Worm (Caenorhabditis elegans): Measurements from ENCODE around the gene H38K22.9.
A peak's percentile ranks its signal among the peaks of the same experiment; 100 is the strongest.

H38K22.9 gene

DNA sequence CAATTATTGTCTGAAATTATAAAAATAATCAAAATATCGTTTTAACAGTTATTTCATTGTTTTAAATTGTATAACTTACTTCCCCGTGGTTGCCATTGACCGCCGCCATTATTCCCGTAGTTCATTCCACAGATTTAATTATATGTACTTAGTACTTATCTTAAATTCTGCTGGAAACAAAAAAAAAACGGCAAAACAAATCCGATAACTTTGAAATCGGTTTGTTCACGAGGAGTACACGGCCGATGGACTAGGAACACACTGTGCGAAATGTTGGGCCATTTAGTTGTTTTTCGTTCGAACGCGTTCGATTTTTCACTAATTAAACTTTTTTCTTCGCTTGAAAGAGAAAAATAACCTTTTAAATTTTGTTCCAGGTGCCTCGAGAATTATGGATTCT lies 19.1 kb downstream of the H38K22.9 start, which contains the start of the genes B0285.3 and lcmt-1:
TSS of gene B0285.3 (minus strand) at position 267 of the 400 bp plus-strand sequence.
TSS of gene lcmt-1 (plus strand) at position 377 of the 400 bp plus-strand sequence.
- TF ChIP-seq pha-4 (tag; optimal IDR thresholded peaks at IDR 0.05), result peak; percentile 42
- peak; percentile 52 for TF ChIP-seq nfya-1 (tag; optimal IDR thresholded peaks at IDR 0.05; ENCODE audit: insufficient read depth)
- TF ChIP-seq lin-39 (tag; optimal IDR thresholded peaks at IDR 0.05), result no peak
- no peak for TF ChIP-seq sea-2 (GFP tag; optimal IDR thresholded peaks at IDR 0.05)
- peak; percentile 61 for TF ChIP-seq nhr-23 (tag; optimal IDR thresholded peaks at IDR 0.05)
- peak; percentile 11 for TF ChIP-seq elt-2 (tag; optimal IDR thresholded peaks at IDR 0.05)
- TF ChIP-seq nhr-43 (tag; optimal IDR thresholded peaks at IDR 0.05; ENCODE audit: poor library complexity, severe bottlenecking), result peak; percentile 40
- TF ChIP-seq ceh-9 (tag; optimal IDR thresholded peaks at IDR 0.05), result no peak
- peak; percentile 68 for TF ChIP-seq lin-15B (tag; optimal IDR thresholded peaks at IDR 0.05)
- peak; percentile 28 for TF ChIP-seq nhr-25 (tag; optimal IDR thresholded peaks at IDR 0.05)

DNA sequence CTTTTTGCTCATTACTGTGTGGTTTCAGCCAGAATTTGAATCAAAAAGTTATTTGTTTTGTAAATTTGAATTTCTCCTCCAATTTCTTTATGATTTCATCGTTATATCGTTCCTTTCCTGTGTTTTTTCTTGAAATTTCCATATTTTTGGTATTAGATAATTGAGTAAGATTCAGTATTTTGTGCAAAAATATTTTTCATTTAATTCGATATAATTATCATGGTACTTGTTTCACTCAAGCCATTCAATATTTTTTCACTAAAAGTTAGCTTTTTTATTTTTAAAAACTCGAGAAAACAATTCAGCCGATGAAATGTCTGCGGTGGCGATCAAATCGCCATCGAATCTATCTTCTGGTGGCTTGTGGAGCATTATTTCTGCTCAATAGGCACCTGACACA lies 21.1 kb downstream of the H38K22.9 start, which contains the start of gene hse-5:
TSS of gene hse-5 (plus strand) at position 301 of the 400 bp plus-strand sequence.
- TF ChIP-seq elt-2 (tag; optimal IDR thresholded peaks at IDR 0.05), result no peak
- TF ChIP-seq nhr-43 (tag; optimal IDR thresholded peaks at IDR 0.05; ENCODE audit: poor library complexity, severe bottlenecking), result no peak
- no peak for TF ChIP-seq nhr-28 (tag; optimal IDR thresholded peaks at IDR 0.05)
- TF ChIP-seq nhr-77 (tag; optimal IDR thresholded peaks at IDR 0.05), result no peak
- TF ChIP-seq eor-1 (tag; optimal IDR thresholded peaks at IDR 0.05), result no peak
- no peak for TF ChIP-seq ceh-28 (tag; optimal IDR thresholded peaks at IDR 0.05)
- no peak for TF ChIP-seq egl-5 (tag; optimal IDR thresholded peaks at IDR 0.05)
- TF ChIP-seq tbx-2 (tag; optimal IDR thresholded peaks at IDR 0.05), result no peak
- TF ChIP-seq nhr-11 (tag; optimal IDR thresholded peaks at IDR 0.05), result no peak
- no peak for TF ChIP-seq hmg-11 (tag; optimal IDR thresholded peaks at IDR 0.05)
- TF ChIP-seq sea-2 (GFP tag; optimal IDR thresholded peaks at IDR 0.05), result no peak
- TF ChIP-seq lin-15B (tag; optimal IDR thresholded peaks at IDR 0.05), result no peak
- TF ChIP-seq egl-27 (tag; optimal IDR thresholded peaks at IDR 0.05), result no peak
- no peak for TF ChIP-seq elt-3 (tag; optimal IDR thresholded peaks at IDR 0.05)
- no peak for TF ChIP-seq nfya-1 (tag; optimal IDR thresholded peaks at IDR 0.05; ENCODE audit: insufficient read depth)
- no peak for TF ChIP-seq jun-1 (tag; optimal IDR thresholded peaks at IDR 0.05)
- no peak for TF ChIP-seq lsy-12 (tag; optimal IDR thresholded peaks at IDR 0.05)
- TF ChIP-seq zag-1 (tag; optimal IDR thresholded peaks at IDR 0.05), result no peak
- TF ChIP-seq mml-1 (tag; optimal IDR thresholded peaks at IDR 0.05), result no peak
- TF ChIP-seq pqm-1 (tag; optimal IDR thresholded peaks at IDR 0.05), result no peak

DNA sequence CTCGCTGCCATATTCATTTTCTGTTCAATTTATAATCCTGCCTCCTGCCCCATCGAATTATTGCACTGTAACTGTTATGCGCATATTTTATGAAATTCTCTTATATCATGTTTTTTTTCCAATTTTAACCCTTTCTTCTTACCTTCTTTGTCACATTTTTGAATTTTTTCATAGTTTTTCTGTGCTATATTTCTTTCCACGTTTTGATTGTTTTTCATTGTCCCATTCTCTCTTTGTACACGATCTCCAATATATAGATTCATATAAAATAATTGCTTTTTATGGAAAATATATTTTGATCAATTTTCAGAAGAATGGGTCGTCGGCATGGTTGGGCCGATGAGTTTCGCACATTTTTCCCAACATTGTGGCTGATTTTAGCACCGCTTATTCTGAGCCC lies 25.8 kb downstream of the H38K22.9 start, which contains the start of gene B0285.6:
TSS of gene B0285.6 (plus strand) at position 301 of the 400 bp plus-strand sequence.
- no peak for TF ChIP-seq elt-2 (tag; optimal IDR thresholded peaks at IDR 0.05)

DNA sequence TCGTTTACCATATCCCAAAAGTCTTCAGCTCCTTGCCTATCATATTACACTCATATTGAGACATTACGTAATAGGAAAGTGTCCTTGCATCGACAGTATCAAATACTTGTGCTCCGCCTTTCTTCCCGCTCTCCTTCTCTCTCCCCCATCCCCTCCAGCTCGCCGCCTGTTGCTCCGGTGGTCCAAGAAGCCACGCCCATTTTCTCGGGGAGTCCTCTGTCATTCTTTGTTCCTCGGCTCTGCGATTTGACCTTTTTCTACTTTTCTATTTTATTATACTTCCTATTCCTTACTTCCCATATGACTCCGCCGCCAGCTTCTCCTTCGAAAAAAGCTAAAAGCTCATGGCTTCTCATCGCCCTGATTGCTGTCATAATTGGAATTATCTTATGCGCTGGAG lies 32.4 kb downstream of the H38K22.9 start, which contains the start of gene mnp-1:
TSS of gene mnp-1 (plus strand) at position 211 of the 400 bp plus-strand sequence.
- TF ChIP-seq pha-4 (tag; optimal IDR thresholded peaks at IDR 0.05), result no peak
- no peak for TF ChIP-seq mdl-1 (tag; optimal IDR thresholded peaks at IDR 0.05)
- TF ChIP-seq eor-1 (tag; optimal IDR thresholded peaks at IDR 0.05), result no peak

DNA sequence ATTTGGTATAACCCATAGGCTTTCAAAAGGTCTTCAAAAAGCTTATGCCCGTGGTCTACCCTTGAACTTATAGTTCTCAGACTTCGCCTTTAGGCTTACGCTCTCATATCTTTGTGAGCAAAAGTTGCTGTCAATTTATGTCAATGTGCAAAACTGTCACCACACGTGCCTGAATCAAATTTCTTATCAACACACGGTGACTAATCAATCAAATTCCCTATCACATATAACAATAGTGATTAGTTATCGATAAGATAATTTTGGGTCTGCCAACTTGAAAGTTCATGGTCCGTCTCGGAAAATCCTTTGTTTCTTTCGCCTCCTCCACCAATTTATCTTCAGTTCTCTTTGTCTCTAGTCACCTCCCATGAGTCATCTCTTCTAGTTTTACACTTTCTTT lies 33.5 kb downstream of the H38K22.9 start:
- TF ChIP-seq fos-1 (tag; optimal IDR thresholded peaks at IDR 0.05), result no peak
- no peak for TF ChIP-seq ama-1 (optimal IDR thresholded peaks at IDR 0.05)
- no peak for TF ChIP-seq fkh-10 (GFP tag; optimal IDR thresholded peaks at IDR 0.05)
- no peak for TF ChIP-seq aly-2 (tag; optimal IDR thresholded peaks at IDR 0.05)
- peak; percentile 42 for TF ChIP-seq pqm-1 (tag; optimal IDR thresholded peaks at IDR 0.05)
- TF ChIP-seq nfya-1 (tag; optimal IDR thresholded peaks at IDR 0.05; ENCODE audit: insufficient read depth), result no peak
- TF ChIP-seq snpc-4 (tag; optimal IDR thresholded peaks at IDR 0.05), result no peak
- no peak for TF ChIP-seq mdl-1 (tag; optimal IDR thresholded peaks at IDR 0.05)
- TF ChIP-seq elt-3 (tag; optimal IDR thresholded peaks at IDR 0.05), result no peak
- no peak for TF ChIP-seq ceh-16 (tag; optimal IDR thresholded peaks at IDR 0.05)
- TF ChIP-seq elt-2 (tag; optimal IDR thresholded peaks at IDR 0.05), result peak; percentile 53
- no peak for TF ChIP-seq elt-1 (tag; optimal IDR thresholded peaks at IDR 0.05)
- no peak for TF ChIP-seq nhr-237 (tag; optimal IDR thresholded peaks at IDR 0.05)
- TF ChIP-seq eor-1 (tag; optimal IDR thresholded peaks at IDR 0.05), result no peak
- TF ChIP-seq unc-62 (GFP tag; optimal IDR thresholded peaks at IDR 0.05), result no peak
